Fruit fly (Drosophila melanogaster) whole organism, embryonic: ENCODE data around the gene uif.

Experiments used
- Asciz ChIP-seq: fragments of 200-800 bp; sonication (Bioruptor generic); optimal IDR thresholded peaks from 2 replicates; lab custom pipeline; 2017; ENCODE audit warnings: missing biosample characterization, mild to moderate bottlenecking, missing genetic modification characterization, missing genetic modification reagents
- Atf-2 ChIP-seq: fragments of 200-800 bp; sonication (Bioruptor generic); optimal IDR thresholded peaks from 2 replicates; lab custom pipeline; 2016; ENCODE audit warnings: missing biosample characterization, missing genetic modification characterization
- Awh ChIP-seq: fragments of 200-800 bp; sonication (Bioruptor generic); IDR thresholded peaks from 2 replicates; pipeline ENCODE4, ENCODE4 v1.3.6; 2022; ENCODE audit warnings: missing biosample characterization, missing genetic modification characterization
- CG10209 ChIP-seq: fragments of 200-800 bp; sonication (Bioruptor generic); optimal IDR thresholded peaks from 3 replicates; lab custom pipeline; 2017; ENCODE audit warnings: missing biosample characterization, mild to moderate bottlenecking, missing genetic modification characterization, missing genetic modification reagents
- CG11560 ChIP-seq: fragments of 200-800 bp; sonication (Bioruptor generic); IDR thresholded peaks from 3 replicates; pipeline ENCODE4 v1.3.6; 2022; ENCODE audit warnings: missing biosample characterization, missing genetic modification characterization
- CG1602 ChIP-seq: fragments of 200-800 bp; sonication (Bioruptor generic); optimal IDR thresholded peaks from 3 replicates; lab custom pipeline; 2016; ENCODE audit warnings: missing biosample characterization, missing genetic modification characterization
- CG17328 ChIP-seq: fragments of 200-800 bp; sonication (Bioruptor generic); IDR thresholded peaks from 2 replicates; pipeline ENCODE4 v1.3.6; 2022; ENCODE audit warnings: missing biosample characterization, missing genetic modification characterization
- CG17385 ChIP-seq: fragments of 200-800 bp; sonication (Bioruptor generic); optimal IDR thresholded peaks from 3 replicates; lab custom pipeline; 2018; ENCODE audit warnings: missing biosample characterization, mild to moderate bottlenecking, missing genetic modification characterization
- CG17612 ChIP-seq: fragments of 200-800 bp; sonication (Bioruptor generic); IDR thresholded peaks from 2 replicates; pipeline ENCODE4 v1.3.6; 2022; ENCODE audit warnings: missing biosample characterization, missing genetic modification characterization
- CG18764 ChIP-seq: fragments of 200-800 bp; sonication (Bioruptor generic); optimal IDR thresholded peaks from 3 replicates; lab custom pipeline; 2016; ENCODE audit warnings: missing biosample characterization, missing genetic modification characterization
- CG3281 ChIP-seq: fragments of 200-800 bp; sonication (Bioruptor generic); optimal IDR thresholded peaks from 3 replicates; lab custom pipeline; 2017; ENCODE audit warnings: missing biosample characterization, mild to moderate bottlenecking, missing genetic modification characterization
- CG4282 ChIP-seq: fragments of 200-800 bp; sonication (Bioruptor generic); optimal IDR thresholded peaks from 2 replicates; lab custom pipeline; 2016; ENCODE audit warnings: missing biosample characterization, missing genetic modification characterization
- CG6254 ChIP-seq: fragments of 200-800 bp; sonication (Bioruptor generic); optimal IDR thresholded peaks from 3 replicates; lab custom pipeline; 2017; ENCODE audit warnings: mild to moderate bottlenecking, missing biosample characterization, missing genetic modification reagents, missing genetic modification characterization
- D19B ChIP-seq: fragments of 200-800 bp; sonication (Bioruptor generic); optimal IDR thresholded peaks from 2 replicates; lab custom pipeline; 2017; ENCODE audit warnings: missing biosample characterization, mild to moderate bottlenecking, missing genetic modification characterization
- Deaf1 ChIP-seq: fragments of 200-800 bp; optimal IDR thresholded peaks from 3 replicates; lab custom pipeline; 2019; ENCODE audit warnings: missing biosample characterization, mild to moderate bottlenecking, missing genetic modification characterization, moderate library complexity
- Dll ChIP-seq: fragments of 200-800 bp; sonication (Bioruptor generic); IDR thresholded peaks from 4 replicates; pipeline ENCODE4 v1.3.6; 2022; ENCODE audit warnings: missing biosample characterization, missing genetic modification characterization; ENCODE audit not compliant: partially characterized antibody
- Dref ChIP-seq: fragments of 200-800 bp; sonication (Bioruptor generic); IDR thresholded peaks from 2 replicates; pipeline ENCODE4 v1.3.6; 2022; ENCODE audit warnings: missing biosample characterization, missing genetic modification characterization
- HmgD ChIP-seq: fragments of 200-800 bp; sonication (Bioruptor generic); optimal IDR thresholded peaks from 3 replicates; lab custom pipeline; 2016; ENCODE audit warnings: missing biosample characterization, missing genetic modification characterization
- Hr3 ChIP-seq: fragments of 200-800 bp; sonication (Bioruptor generic); optimal IDR thresholded peaks from 3 replicates; lab custom pipeline; 2016; ENCODE audit warnings: missing biosample characterization, missing genetic modification characterization
- Hr78 ChIP-seq, 2 experiments: fragments of 200-800 bp in 1 of 2; fragments of >200 bp in 1 of 2; sonication (Bioruptor generic) in 1 of 2; optimal IDR thresholded peaks; 2 replicates each; lab custom pipeline; 2017 to 2019; ENCODE audit warnings: missing biosample characterization in 2 of 2, missing genetic modification characterization in 2 of 2, mild to moderate bottlenecking in 1 of 2, moderate library complexity in 1 of 2
- Hsf ChIP-seq: fragments of 200-800 bp; sonication (Bioruptor generic); optimal IDR thresholded peaks from 3 replicates; lab custom pipeline; 2016; ENCODE audit warnings: missing biosample characterization, missing genetic modification characterization
- Oaz ChIP-seq: fragments of 200-800 bp; sonication (Bioruptor generic); IDR thresholded peaks from 2 replicates; pipeline ENCODE4 v1.3.6; 2022; ENCODE audit warnings: missing biosample characterization, missing genetic modification characterization
- PHDP ChIP-seq: fragments of 200-800 bp; sonication (Bioruptor generic); optimal IDR thresholded peaks from 3 replicates; lab custom pipeline; 2018; ENCODE audit warnings: missing biosample characterization, mild to moderate bottlenecking, missing genetic modification characterization, moderate library complexity
- Spps ChIP-seq: fragments of 200-800 bp; sonication (Bioruptor generic); optimal IDR thresholded peaks from 2 replicates; lab custom pipeline; 2018; ENCODE audit warnings: missing biosample characterization, mild to moderate bottlenecking, missing genetic modification characterization
- Ssrp ChIP-seq: fragments of 200-800 bp; sonication (Bioruptor generic); optimal IDR thresholded peaks from 2 replicates; lab custom pipeline; 2018; ENCODE audit warnings: missing biosample characterization, mild to moderate bottlenecking, missing genetic modification characterization, moderate library complexity
- Tbp ChIP-seq: fragments of >200 bp; optimal IDR thresholded peaks from 2 replicates; lab custom pipeline; 2018; ENCODE audit warnings: missing biosample characterization, missing genetic modification characterization
- Usf ChIP-seq: fragments of 200-800 bp; sonication (Bioruptor generic); optimal IDR thresholded peaks from 2 replicates; lab custom pipeline; 2017; ENCODE audit warnings: missing genotype, missing biosample characterization, missing genetic modification characterization
- amos ChIP-seq: fragments of 200-800 bp; sonication (Bioruptor generic); IDR thresholded peaks from 2 replicates; pipeline ENCODE4 v1.3.6; 2022; ENCODE audit warnings: missing biosample characterization, missing genetic modification characterization; ENCODE audit not compliant: partially characterized antibody
- ash1 ChIP-seq: fragments of 200-800 bp; sonication (Bioruptor generic); optimal IDR thresholded peaks from 2 replicates; lab custom pipeline; 2018; ENCODE audit warnings: missing biosample characterization, mild to moderate bottlenecking, missing genetic modification characterization
- bbx ChIP-seq: fragments of 200-800 bp; sonication (Bioruptor generic); IDR thresholded peaks from 2 replicates; pipeline ENCODE4 v1.3.6; 2022; ENCODE audit warnings: missing biosample characterization, missing genetic modification characterization; ENCODE audit not compliant: partially characterized antibody
- cad ChIP-seq: fragments of >200 bp; optimal IDR thresholded peaks from 2 replicates; lab custom pipeline; 2017; ENCODE audit warnings: missing biosample characterization, missing genetic modification characterization
- cato ChIP-seq: fragments of 200-800 bp; sonication (Bioruptor generic); optimal IDR thresholded peaks from 2 replicates; lab custom pipeline; 2016; ENCODE audit warnings: missing biosample characterization, missing genetic modification characterization, borderline replicate concordance
- ci ChIP-seq: fragments of 200-800 bp; sonication (Bioruptor generic); IDR thresholded peaks from 3 replicates; pipeline ENCODE4 v1.3.6; 2022; ENCODE audit warnings: missing biosample characterization, missing genetic modification characterization
- corto ChIP-seq: fragments of 200-800 bp; sonication (Bioruptor generic); optimal IDR thresholded peaks from 2 replicates; lab custom pipeline; 2016; ENCODE audit warnings: missing biosample characterization, mild to moderate bottlenecking, missing genetic modification characterization, moderate library complexity
- croc ChIP-seq: fragments of 200-800 bp; sonication (Bioruptor generic); conservative IDR thresholded peaks from 3 replicates; pipeline ENCODE4 v1.3.6; 2022; ENCODE audit warnings: missing biosample characterization, missing genetic modification characterization
- dan ChIP-seq: fragments of 200-800 bp; sonication (Bioruptor generic); IDR thresholded peaks from 2 replicates; pipeline ENCODE4 v1.3.6; 2022; ENCODE audit warnings: missing biosample characterization, missing genetic modification characterization
- ewg ChIP-seq: fragments of 200-800 bp; sonication (Bioruptor generic); optimal IDR thresholded peaks from 3 replicates; lab custom pipeline; 2017; ENCODE audit warnings: mild to moderate bottlenecking, missing biosample characterization, missing genetic modification reagents, missing genetic modification characterization
- gcm ChIP-seq: fragments of 200-800 bp; sonication (Bioruptor generic); optimal IDR thresholded peaks from 2 replicates; lab custom pipeline; 2019; ENCODE audit warnings: missing biosample characterization, mild to moderate bottlenecking, missing genetic modification characterization, moderate library complexity
- hkb ChIP-seq, 2 experiments: fragments of 200-800 bp in 1 of 2; fragments of >200 bp in 1 of 2; sonication (Bioruptor generic) in 1 of 2; IDR thresholded peaks in 1 of 2; optimal IDR thresholded peaks in 1 of 2; 2 replicates each; pipeline versions ENCODE4 v1.3.6 to Lab custom; 2017 to 2022; ENCODE audit warnings: missing biosample characterization in 1 of 2, missing genetic modification characterization in 1 of 2
- hth ChIP-seq: fragments of >200 bp; optimal IDR thresholded peaks from 2 replicates; lab custom pipeline; 2017; ENCODE audit warnings: inconsistent platforms
- klu ChIP-seq: fragments of 200-800 bp; sonication (Bioruptor generic); IDR thresholded peaks from 2 replicates; pipeline ENCODE4 v1.3.6; 2022; ENCODE audit warnings: missing biosample characterization, missing genetic modification characterization
- lilli ChIP-seq: fragments of 200-800 bp; sonication (Bioruptor generic); optimal IDR thresholded peaks from 3 replicates; lab custom pipeline; 2016; ENCODE audit warnings: missing biosample characterization, missing genetic modification characterization
- nau ChIP-seq: fragments of 200-800 bp; sonication (Bioruptor generic); optimal IDR thresholded peaks from 3 replicates; lab custom pipeline; 2017; ENCODE audit warnings: missing biosample characterization, mild to moderate bottlenecking, missing genetic modification characterization, missing genetic modification reagents
- pros ChIP-seq: fragments of 200-800 bp; sonication (Bioruptor generic); optimal IDR thresholded peaks from 3 replicates; lab custom pipeline; 2019; ENCODE audit warnings: missing biosample characterization, mild to moderate bottlenecking, missing genetic modification characterization, moderate library complexity
- pzg ChIP-seq: fragments of 200-800 bp; sonication (Bioruptor generic); optimal IDR thresholded peaks from 3 replicates; lab custom pipeline; 2018; ENCODE audit warnings: missing biosample characterization, mild to moderate bottlenecking, missing genetic modification characterization, moderate library complexity
- salm ChIP-seq: fragments of 200-800 bp; sonication (Bioruptor generic); optimal IDR thresholded peaks from 2 replicates; lab custom pipeline; 2018; ENCODE audit warnings: missing biosample characterization, mild to moderate bottlenecking, missing genetic modification characterization
- sens ChIP-seq: fragments of 200-800 bp; sonication (Bioruptor generic); peaks from one replicate; lab custom pipeline; 2016; ENCODE audit warnings: missing biosample characterization, missing genetic modification characterization
- sna ChIP-seq: fragments of 200-800 bp; sonication (Bioruptor generic); IDR thresholded peaks from 2 replicates; pipeline ENCODE4 v1.3.6; 2022; ENCODE audit warnings: missing biosample characterization, missing genetic modification characterization; ENCODE audit not compliant: partially characterized antibody
- tio ChIP-seq: fragments of 200-800 bp; sonication (Bioruptor generic); optimal IDR thresholded peaks from 2 replicates; lab custom pipeline; 2017; ENCODE audit warnings: missing biosample characterization, missing genetic modification characterization, inconsistent platforms

The uif gene

dm6 chr2L:7039342-7039684 lies 29.2 kb upstream of the uif start (continued):
- no peak for TF ChIP-seq hkb (optimal IDR thresholded peaks at IDR 0.05; lab: Kevin White, UChicago)
- TF ChIP-seq hkb (GFP tag; IDR thresholded peaks at IDR 0.05; lab: Robert Waterston, UW) = peak; percentile 74
- no peak for TF ChIP-seq amos (GFP tag; lab: Robert Waterston, UW)
- peak; percentile 46 for TF ChIP-seq Asciz (GFP tag; lab: Kevin White, UChicago)
- TF ChIP-seq bbx (GFP tag; lab: Robert Waterston, UW) = no peak
- TF ChIP-seq Hsf (GFP tag; lab: Kevin White, UChicago) = peak; percentile 42
- TF ChIP-seq tio (GFP tag; lab: Kevin White, UChicago) = peak; percentile 79
- TF ChIP-seq CG1602 = peak; percentile 50
- TF ChIP-seq cad = no peak
- TF ChIP-seq CG17385 (GFP tag; lab: Kevin White, UChicago) = peak; percentile 69
- no peak for TF ChIP-seq CG11560 (tag; lab: Robert Waterston, UW)
- no peak for TF ChIP-seq croc
- TF ChIP-seq ci (GFP tag; lab: Robert Waterston, UW) = peak; percentile 66; the same call in 2 of the 3 replicates
- no peak for TF ChIP-seq Tbp (GFP tag; lab: Kevin White, UChicago)
- TF ChIP-seq ewg (GFP tag; lab: Kevin White, UChicago) = peak; percentile 41
- no peak for TF ChIP-seq Dref (GFP tag; lab: Robert Waterston, UW)
- peak; percentile 59 for TF ChIP-seq Hr3 (GFP tag; lab: Kevin White, UChicago)
- no peak for TF ChIP-seq corto (GFP tag; lab: Kevin White, UChicago)
- TF ChIP-seq Ssrp = peak; percentile 47
- TF ChIP-seq sna = no peak
- no peak for TF ChIP-seq hth (lab: Kevin White, UChicago)
- no peak for TF ChIP-seq Dll (GFP tag; lab: Robert Waterston, UW)
- TF ChIP-seq D19B (GFP tag; lab: Kevin White, UChicago) = no peak
- no peak for TF ChIP-seq CG18764 (GFP tag; lab: Kevin White, UChicago)
- no peak for TF ChIP-seq Hr78 (GFP tag; optimal IDR thresholded peaks at IDR 0.05; lab: Kevin White, UChicago)
- no peak for TF ChIP-seq Usf (GFP tag; lab: Kevin White, UChicago)
- TF ChIP-seq Spps (tag; lab: Kevin White, UChicago) = no peak
- TF ChIP-seq nau = no peak
- TF ChIP-seq CG6254 = no peak
- peak; percentile 35 for TF ChIP-seq CG4282 (GFP tag; lab: Kevin White, UChicago)
- TF ChIP-seq gcm (GFP tag; lab: Kevin White, UChicago) = peak; percentile 12
- no peak for TF ChIP-seq Deaf1 (tag; lab: Kevin White, UChicago)
- no peak for TF ChIP-seq cato (GFP tag; lab: Kevin White, UChicago)
- peak; percentile 66 for TF ChIP-seq lilli (GFP tag; lab: Kevin White, UChicago)
- peak; percentile 44 for TF ChIP-seq PHDP (tag; lab: Kevin White, UChicago)
- TF ChIP-seq pros (GFP tag; lab: Kevin White, UChicago) = no peak

- TF ChIP-seq D19B (GFP tag; lab: Kevin White, UChicago) = no peak
- TF ChIP-seq salm (tag; lab: Kevin White, UChicago) = no peak
- TF ChIP-seq CG17612 (GFP tag; lab: Robert Waterston, UW) = no peak
- no peak for TF ChIP-seq CG3281 (GFP tag; lab: Kevin White, UChicago)
- TF ChIP-seq ash1 = peak; percentile 21
- no peak for TF ChIP-seq Atf-2 (GFP tag; lab: Kevin White, UChicago)
- TF ChIP-seq pros (GFP tag; lab: Kevin White, UChicago) = no peak
- no peak for TF ChIP-seq CG10209
- no peak for TF ChIP-seq HmgD (GFP tag; lab: Kevin White, UChicago)
- peak; percentile 14 for TF ChIP-seq sens (GFP tag; lab: Kevin White, UChicago)
- TF ChIP-seq Oaz (GFP tag; lab: Robert Waterston, UW) = no peak
- TF ChIP-seq klu = peak; percentile 75
- TF ChIP-seq Awh (GFP tag; lab: Robert Waterston, UW) = no peak
- TF ChIP-seq CG17328 (GFP tag; lab: Robert Waterston, UW) = no peak
- no peak for TF ChIP-seq pzg (GFP tag; lab: Kevin White, UChicago)
- no peak for TF ChIP-seq dan
Measured at dm6 chr2L:7038404-7039341, 28.5 kb upstream of the uif start.
